Fruit fly (Drosophila melanogaster): ENCODE measurements around the gene Mst98Cb.

Gene Mst98Cb

DNA sequence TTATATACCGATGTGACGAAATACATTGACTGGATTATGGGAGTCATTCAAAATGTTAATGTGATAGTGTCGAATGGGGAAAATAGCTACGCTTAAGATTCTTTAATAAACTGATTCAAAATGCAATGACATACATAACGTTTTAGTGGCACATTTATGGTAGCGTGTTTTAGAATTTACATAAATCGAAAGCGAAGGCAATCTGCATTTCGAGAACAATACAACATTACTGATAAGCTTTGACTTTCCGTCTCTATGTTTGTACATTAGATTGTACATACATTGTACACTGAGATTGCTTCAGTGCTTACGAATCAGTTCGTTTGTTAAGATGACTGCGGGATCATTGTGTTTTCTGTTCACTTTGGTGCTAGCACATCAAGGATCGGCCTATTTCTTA is 9.2 kb upstream of the Mst98Cb start, which contains the start of gene CG34437:
TSS of gene CG34437 (plus strand) at position 301 of the 400 bp plus-strand sequence.
- TF ChIP-seq Gug (GFP tag; IDR thresholded peaks at IDR 0.05) (no peak), svp (GFP tag) (peak; percentile 2)

DNA sequence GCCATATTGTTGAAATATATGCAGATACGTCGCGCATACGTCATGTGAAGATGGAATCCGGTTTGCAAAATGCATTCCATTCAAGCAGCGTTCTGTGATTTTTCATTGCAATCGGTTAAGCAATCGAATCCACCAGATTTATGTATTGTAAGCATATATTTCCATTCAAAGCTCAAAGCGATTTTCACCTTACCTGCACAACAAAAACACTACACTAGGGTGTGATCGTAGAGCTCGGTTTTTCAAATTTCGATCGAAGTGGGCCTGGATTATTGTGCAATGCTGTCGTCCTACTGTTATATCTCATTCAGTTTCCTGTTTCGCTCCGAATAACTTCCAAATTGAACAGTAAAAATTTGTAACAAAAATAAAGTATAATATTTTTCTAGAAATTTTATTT is 1.6 kb upstream of the Mst98Cb start, which contains the start of gene Mst98Ca:
TSS of gene Mst98Ca (plus strand) at position 301 of the 400 bp plus-strand sequence.
- TF ChIP-seq cyc (GFP tag; optimal IDR thresholded peaks at IDR 0.05) (no peak), Eip78C (GFP tag) (no peak), Lpt (GFP tag; optimal IDR thresholded peaks at IDR 0.05) (no peak), Eip75B (GFP tag; optimal IDR thresholded peaks at IDR 0.05) (no peak), CG34406 (GFP tag; optimal IDR thresholded peaks at IDR 0.05) (no peak), esn (GFP tag; optimal IDR thresholded peaks at IDR 0.05) (no peak), CG4318 (GFP tag; optimal IDR thresholded peaks at IDR 0.05) (no peak), CG6808 (GFP tag; optimal IDR thresholded peaks at IDR 0.05) (no peak), topi (GFP tag; optimal IDR thresholded peaks at IDR 0.05) (no peak), CG6276 (GFP tag; optimal IDR thresholded peaks at IDR 0.05) (no peak), CG11294 (GFP tag; IDR thresholded peaks at IDR 0.05) (no peak), lz (GFP tag; optimal IDR thresholded peaks at IDR 0.05) (no peak), CG10669 (GFP tag; optimal IDR thresholded peaks at IDR 0.05) (no peak), CG8319 (GFP tag; optimal IDR thresholded peaks at IDR 0.05) (no peak)

DNA sequence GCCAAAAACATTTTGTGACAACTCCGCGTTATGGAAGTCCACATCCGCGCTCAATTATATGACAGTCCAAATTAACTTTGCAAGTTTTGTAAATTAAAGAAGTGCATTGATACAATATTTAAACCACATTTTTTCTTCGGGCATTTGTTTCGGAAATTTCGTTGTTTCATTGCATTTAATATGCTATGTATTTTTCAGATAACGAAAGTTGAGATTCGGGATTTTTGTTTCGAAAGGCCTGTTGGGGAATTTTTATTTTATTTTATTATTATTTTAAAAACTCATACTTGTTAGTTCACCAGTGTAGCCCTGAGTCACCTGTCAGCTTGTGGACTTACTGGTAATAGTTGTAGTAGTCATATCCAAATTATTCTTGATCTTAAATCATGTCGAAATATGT is 1.1 kb downstream of the Mst98Cb start, which contains the start of gene UQCR-14L:
TSS of gene UQCR-14L (plus strand) at position 301 of the 400 bp plus-strand sequence.
- TF ChIP-seq Ets96B (tag; optimal IDR thresholded peaks at IDR 0.05) (no peak), CG10631 (GFP tag; optimal IDR thresholded peaks at IDR 0.05) (no peak), CG7368 (GFP tag; optimal IDR thresholded peaks at IDR 0.05) (no peak), svp (GFP tag) (peak; percentile 35), spab (GFP tag; optimal IDR thresholded peaks at IDR 0.05) (no peak), CG6163 (GFP tag; IDR thresholded peaks at IDR 0.05) (no peak), Eip93F (GFP tag; optimal IDR thresholded peaks at IDR 0.05) (no peak), achi (GFP tag; optimal IDR thresholded peaks at IDR 0.05) (no peak), Sox102F (GFP tag; optimal IDR thresholded peaks at IDR 0.05) (no peak)

DNA sequence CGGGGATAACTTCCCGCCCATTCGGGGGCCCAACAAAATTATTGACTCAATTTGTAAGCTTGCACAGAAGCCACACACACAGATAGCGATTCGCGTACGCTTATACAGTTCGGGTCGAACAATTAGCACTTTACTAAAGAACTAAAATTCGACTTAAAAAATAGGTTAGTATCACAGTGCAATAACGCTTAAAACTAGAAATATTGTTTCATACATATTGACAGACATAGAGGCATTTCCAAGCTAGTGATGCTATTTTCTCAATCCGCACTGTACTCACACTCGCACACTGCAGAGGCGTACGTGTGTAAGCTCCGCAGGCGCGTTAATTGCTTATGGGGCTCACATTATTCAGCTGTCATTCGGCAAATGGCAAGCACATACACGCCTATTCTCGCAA is 4.9 kb downstream of the Mst98Cb start:
- peak; percentile 37 for TF ChIP-seq svp (GFP tag)
- peak; percentile 6 for TF ChIP-seq Hr39 (GFP tag; optimal IDR thresholded peaks at IDR 0.05)
- TF ChIP-seq CG6163 (GFP tag; IDR thresholded peaks at IDR 0.05): 0 out of 3 replicates have a peak, but pooled peaks have one; percentile 39
- TF ChIP-seq Eip93F (GFP tag; optimal IDR thresholded peaks at IDR 0.05): no peak
- peak; percentile 51 for TF ChIP-seq Eip78C (GFP tag)
- peak; percentile 22 for TF ChIP-seq CG32006 (GFP tag; optimal IDR thresholded peaks at IDR 0.05)
- TF ChIP-seq CG6276 (GFP tag; optimal IDR thresholded peaks at IDR 0.05): no peak
- no peak for TF ChIP-seq Met (GFP tag; optimal IDR thresholded peaks at IDR 0.05)
- no peak for TF ChIP-seq OdsH (GFP tag; optimal IDR thresholded peaks at IDR 0.05)
- no peak for TF ChIP-seq CG8119 (GFP tag; IDR thresholded peaks at IDR 0.05)
- no peak for TF ChIP-seq CG16779 (tag; optimal IDR thresholded peaks at IDR 0.05)
- no peak for TF ChIP-seq CG11902 (GFP tag; optimal IDR thresholded peaks at IDR 0.05)
- no peak for TF ChIP-seq CG4318 (GFP tag; optimal IDR thresholded peaks at IDR 0.05)
- no peak for TF ChIP-seq CG15336 (GFP tag; IDR thresholded peaks at IDR 0.05)
- no peak for TF ChIP-seq CG7368 (GFP tag; optimal IDR thresholded peaks at IDR 0.05)
- TF ChIP-seq Ets21C (GFP tag; optimal IDR thresholded peaks at IDR 0.05): no peak
- no peak for TF ChIP-seq Ets96B (tag; optimal IDR thresholded peaks at IDR 0.05)
- no peak for TF ChIP-seq acj6 (GFP tag; optimal IDR thresholded peaks at IDR 0.05)
- 0 out of 3 replicates have a peak, but pooled peaks have one; percentile 20 for TF ChIP-seq eg (GFP tag; IDR thresholded peaks at IDR 0.05)
- no peak for TF ChIP-seq fd85E (GFP tag; optimal IDR thresholded peaks at IDR 0.05)
- no peak for TF ChIP-seq Sox15 (GFP tag; optimal IDR thresholded peaks at IDR 0.05)
- TF ChIP-seq achi (GFP tag; optimal IDR thresholded peaks at IDR 0.05): no peak

Measured in whole organism, prepupa.